Worm (Caenorhabditis elegans): ENCODE data around the gene acc-4.
A peak's percentile ranks its signal among the peaks of the same experiment; 100 is the strongest.

The acc-4 gene

ce11 chrIII:13527424-13528097 lies 43.6 kb upstream of the acc-4 start, which contains the start of gene lron-13 (continued):
- peak; percentile 91 for TF ChIP-seq aha-1 (tag)
- no peak for TF ChIP-seq snpc-1.2 (GFP tag; IDR thresholded peaks at IDR 0.05)
- no peak for TF ChIP-seq vab-7 (GFP tag; IDR thresholded peaks at IDR 0.05)
- no peak for TF ChIP-seq F44E2.7 (GFP tag; IDR thresholded peaks at IDR 0.05)
- 0 out of 2 replicates have a peak, but pooled peaks have one; percentile 4 for TF ChIP-seq madf-9 (GFP tag; conservative IDR thresholded peaks at IDR 0.05)
- no peak for TF ChIP-seq tag-97 (GFP tag; IDR thresholded peaks at IDR 0.05)
- TF ChIP-seq daf-8 (GFP tag; IDR thresholded peaks at IDR 0.05) = no peak
- no peak for TF ChIP-seq spr-1 (tag; optimal IDR thresholded peaks at IDR 0.05)
- TF ChIP-seq jun-1 (tag; optimal IDR thresholded peaks at IDR 0.05) = no peak
- no peak for TF ChIP-seq hmg-1.1 (GFP tag; IDR thresholded peaks at IDR 0.05)
- no peak for TF ChIP-seq hlh-30 (tag; optimal IDR thresholded peaks at IDR 0.05; ENCODE audit: insufficient read depth)

DNA sequence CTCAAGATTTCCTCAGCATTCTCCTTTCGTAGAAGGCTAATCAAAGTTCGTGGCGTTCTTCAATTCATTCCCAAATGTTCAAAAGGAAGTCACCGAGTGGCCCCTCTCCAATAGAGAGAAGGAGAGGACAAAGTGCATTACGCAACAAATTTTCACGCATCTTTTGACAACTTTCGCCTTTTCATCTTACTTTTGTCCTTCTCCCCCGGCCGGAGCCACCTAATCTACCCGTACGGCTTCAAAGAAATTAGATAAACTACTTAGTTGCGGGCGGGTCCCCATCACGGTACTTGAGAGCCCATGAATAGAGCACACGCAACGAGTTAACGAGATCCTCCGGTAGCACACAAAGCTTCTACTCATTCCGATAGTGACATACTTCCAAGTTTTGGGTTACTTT lies 42.8 kb upstream of the acc-4 start:
- peak; percentile 70 for TF ChIP-seq fkh-10 (GFP tag; optimal IDR thresholded peaks at IDR 0.05)
- peak; percentile 51; the same call in 1 of the 2 replicates for TF ChIP-seq ctbp-1 (GFP tag; IDR thresholded peaks at IDR 0.05)
- TF ChIP-seq ces-1 (GFP tag; optimal IDR thresholded peaks at IDR 0.05) = no peak
- TF ChIP-seq snpc-1.2 (GFP tag; IDR thresholded peaks at IDR 0.05) = peak; percentile 37; the same call in 1 of the 2 replicates

DNA sequence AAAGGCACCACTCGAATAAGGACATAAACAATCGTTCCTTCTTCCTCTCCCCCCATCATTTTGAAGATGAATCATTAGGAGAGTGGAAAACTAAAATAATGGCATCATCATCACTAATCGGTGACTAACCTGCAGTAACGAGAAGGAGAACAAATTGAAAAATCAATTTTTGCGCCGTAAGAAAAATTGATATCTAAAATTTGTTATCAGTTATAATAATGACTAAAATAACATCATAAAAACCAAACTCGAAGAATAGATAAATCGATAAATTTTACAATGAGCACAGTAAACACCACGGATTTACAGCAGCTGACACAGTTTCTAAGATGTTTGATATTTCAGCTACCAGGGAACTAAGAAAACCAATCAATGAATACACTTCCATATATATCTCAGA lies 42.3 kb upstream of the acc-4 start:
- no peak for TF ChIP-seq ces-1 (GFP tag; optimal IDR thresholded peaks at IDR 0.05)
- TF ChIP-seq dmd-6 (GFP tag; IDR thresholded peaks at IDR 0.05) = peak; percentile 23; the same call in 1 of the 2 replicates
- no peak for TF ChIP-seq daf-16 (GFP tag; optimal IDR thresholded peaks at IDR 0.05)
- peak; percentile 91 for TF ChIP-seq daf-16 (tag; optimal IDR thresholded peaks at IDR 0.05)
- no peak for TF ChIP-seq nhr-237 (tag; optimal IDR thresholded peaks at IDR 0.05)
- peak; percentile 46 for TF ChIP-seq aha-1 (tag)
- no peak for TF ChIP-seq mdl-1 (tag; optimal IDR thresholded peaks at IDR 0.05)
- peak; percentile 77 for TF ChIP-seq dve-1 (tag; optimal IDR thresholded peaks at IDR 0.05; ENCODE audit: insufficient read depth)
- peak; percentile 50 for TF ChIP-seq mes-2 (tag; optimal IDR thresholded peaks at IDR 0.05; ENCODE audit: poor library complexity, severe bottlenecking)
- TF ChIP-seq php-3 (GFP tag; IDR thresholded peaks at IDR 0.05) = 0 out of 2 replicates have a peak, but pooled peaks have one; percentile 22
- peak; percentile 52 for TF ChIP-seq nhr-28 (tag; optimal IDR thresholded peaks at IDR 0.05)
- TF ChIP-seq hlh-11 (tag; optimal IDR thresholded peaks at IDR 0.05) = peak; percentile 11
- TF ChIP-seq pqm-1 (tag; optimal IDR thresholded peaks at IDR 0.05) = peak; percentile 84

- TF ChIP-seq egl-43 (GFP tag; IDR thresholded peaks at IDR 0.05) = 0 out of 2 replicates have a peak, but pooled peaks have one; percentile 48
- TF ChIP-seq madf-9 (GFP tag; conservative IDR thresholded peaks at IDR 0.05) = 0 out of 2 replicates have a peak, but pooled peaks have one; percentile 11
- 0 out of 2 replicates have a peak, but pooled peaks have one; percentile 18 for TF ChIP-seq hmg-1.1 (GFP tag; IDR thresholded peaks at IDR 0.05)
- no peak for TF ChIP-seq lsy-2 (tag; optimal IDR thresholded peaks at IDR 0.05)
- peak; percentile 94 for TF ChIP-seq aha-1 (tag)
- no peak for TF ChIP-seq egl-27 (tag; optimal IDR thresholded peaks at IDR 0.05)
Measured at ce11 chrIII:13525118-13525839, 41.4 kb upstream of the acc-4 start.

ce11 chrIII:13524021-13524420 lies 40.1 kb upstream of the acc-4 start, which contains the start of gene pod-1:
Gene pod-1 (minus strand): TSS chrIII:13524121.
- TF ChIP-seq lsy-2 (tag; optimal IDR thresholded peaks at IDR 0.05) (no peak), nhr-42 (GFP tag; IDR thresholded peaks at IDR 0.05) (no peak), T26A8.4 (GFP tag; IDR thresholded peaks at IDR 0.05) (no peak), F37D6.2 (tag; optimal IDR thresholded peaks at IDR 0.05) (no peak), attf-4 (tag; optimal IDR thresholded peaks at IDR 0.05) (no peak), mdl-1 (tag; optimal IDR thresholded peaks at IDR 0.05) (no peak)
